Fruit fly (Drosophila melanogaster): ENCODE measurements around the gene sov.

Gene sov

dm6 chrX:6804485-6805295, 48.6 kb downstream of the sov start:
- TF ChIP-seq CG18619 (GFP tag; optimal IDR thresholded peaks at IDR 0.05) (peak; percentile 65), maf-S (GFP tag; optimal IDR thresholded peaks at IDR 0.05) (no peak), CG15479 (GFP tag; optimal IDR thresholded peaks at IDR 0.05) (peak; percentile 29), org-1 (GFP tag; optimal IDR thresholded peaks at IDR 0.05) (peak; percentile 60), CG1603 (tag; optimal IDR thresholded peaks at IDR 0.05) (peak; percentile 91), zen (tag; optimal IDR thresholded peaks at IDR 0.05) (peak; percentile 58), ems (GFP tag; optimal IDR thresholded peaks at IDR 0.05) (peak; percentile 68), Eip74EF (GFP tag; optimal IDR thresholded peaks at IDR 0.05) (no peak), oc (tag; optimal IDR thresholded peaks at IDR 0.05) (peak; percentile 89), ftz-f1 (GFP tag; optimal IDR thresholded peaks at IDR 0.05) (no peak), CG10209 (GFP tag; optimal IDR thresholded peaks at IDR 0.05) (peak; percentile 79), bab2 (GFP tag; optimal IDR thresholded peaks at IDR 0.05) (peak; percentile 73), ac (GFP tag; optimal IDR thresholded peaks at IDR 0.05) (peak; percentile 30), Tbp (GFP tag; optimal IDR thresholded peaks at IDR 0.05) (no peak), Hr78 (GFP tag; optimal IDR thresholded peaks at IDR 0.05) (no peak), Dfd (GFP tag; optimal IDR thresholded peaks at IDR 0.05) (no peak), CG11695 (GFP tag; IDR thresholded peaks at IDR 0.05) (peak; percentile 79), dmrt11E (tag; optimal IDR thresholded peaks at IDR 0.05) (peak; percentile 77), CG17568 (GFP tag; optimal IDR thresholded peaks at IDR 0.05) (no peak), Jarid2 (GFP tag; optimal IDR thresholded peaks at IDR 0.05) (peak; percentile 16), otp (GFP tag; IDR thresholded peaks at IDR 0.05) (peak; percentile 89), CG3838 (GFP tag; optimal IDR thresholded peaks at IDR 0.05) (peak; percentile 60), CG10543 (GFP tag; optimal IDR thresholded peaks at IDR 0.05) (no peak), Hmx (GFP tag; optimal IDR thresholded peaks at IDR 0.05) (no peak), Blimp-1 (GFP tag; optimal IDR thresholded peaks at IDR 0.05) (no peak), CG7839 (tag; optimal IDR thresholded peaks at IDR 0.05) (no peak), crc (GFP tag; optimal IDR thresholded peaks at IDR 0.05) (peak; percentile 29), crol (GFP tag; IDR thresholded peaks at IDR 0.05) (peak; percentile 47; the same call in 1 of the 2 replicates), CG34224 (GFP tag; IDR thresholded peaks at IDR 0.05; ENCODE audit: partially characterized antibody) (no peak), CG7963 (GFP tag; IDR thresholded peaks at IDR 0.05; ENCODE audit: partially characterized antibody) (no peak), sens (GFP tag) (peak; percentile 98), CG2116 (GFP tag; optimal IDR thresholded peaks at IDR 0.05) (no peak), tin (GFP tag; optimal IDR thresholded peaks at IDR 0.05) (peak; percentile 64), fd64A (GFP tag; optimal IDR thresholded peaks at IDR 0.05) (peak; percentile 18), CG13123 (GFP tag; optimal IDR thresholded peaks at IDR 0.05) (peak; percentile 38), HLH4C (GFP tag; IDR thresholded peaks at IDR 0.05; ENCODE audit: partially characterized antibody) (no peak), chn (GFP tag; optimal IDR thresholded peaks at IDR 0.05) (peak; percentile 84), ash1 (GFP tag; optimal IDR thresholded peaks at IDR 0.05) (peak; percentile 56), CG4282 (GFP tag; optimal IDR thresholded peaks at IDR 0.05) (peak; percentile 30), hkb (optimal IDR thresholded peaks at IDR 0.05) (no peak), hkb (GFP tag; IDR thresholded peaks at IDR 0.05) (peak; percentile 91), run (tag; optimal IDR thresholded peaks at IDR 0.05) (peak; percentile 33), CG16863 (GFP tag; optimal IDR thresholded peaks at IDR 0.05) (peak; percentile 66), CG6272 (GFP tag; IDR thresholded peaks at IDR 0.05) (peak; percentile 80), CG9609 (GFP tag; optimal IDR thresholded peaks at IDR 0.05) (peak; percentile 51), slp2 (GFP tag; optimal IDR thresholded peaks at IDR 0.05) (peak; percentile 53), CG8089 (GFP tag; optimal IDR thresholded peaks at IDR 0.05) (peak; percentile 14), eyg (GFP tag; optimal IDR thresholded peaks at IDR 0.05) (no peak), Oaz (GFP tag; IDR thresholded peaks at IDR 0.05) (no peak)
